Fruit fly (Drosophila melanogaster) whole organism, embryonic: ENCODE data around the gene CG34135.

Experiments used
- Abd-B ChIP-seq: fragments of 200-800 bp; sonication (Bioruptor generic); optimal IDR thresholded peaks from 2 replicates; lab custom pipeline; 2018; ENCODE audit warnings: missing biosample characterization, mild to moderate bottlenecking, missing genetic modification characterization, moderate library complexity
- Atf3 ChIP-seq: fragments of 200-800 bp; sonication (Bioruptor generic); optimal IDR thresholded peaks from 3 replicates; lab custom pipeline; 2016; ENCODE audit warnings: missing biosample characterization, missing genetic modification characterization
- Awh ChIP-seq: fragments of 200-800 bp; sonication (Bioruptor generic); IDR thresholded peaks from 2 replicates; pipeline ENCODE4, ENCODE4 v1.3.6; 2022; ENCODE audit warnings: missing biosample characterization, missing genetic modification characterization
- Blimp-1 ChIP-seq: fragments of 200-800 bp; sonication (Bioruptor generic); optimal IDR thresholded peaks from 3 replicates; lab custom pipeline; 2018; ENCODE audit warnings: missing biosample characterization, missing genetic modification characterization, mild to moderate bottlenecking, moderate library complexity, missing genetic modification reagents
- CG10462 ChIP-seq: fragments of 200-800 bp; sonication (Bioruptor generic); optimal IDR thresholded peaks from 2 replicates; lab custom pipeline; 2016; ENCODE audit warnings: missing biosample characterization, missing genetic modification characterization
- CG11504 ChIP-seq: fragments of 200-800 bp; sonication (Bioruptor generic); optimal IDR thresholded peaks from 3 replicates; lab custom pipeline; 2019; ENCODE audit warnings: missing biosample characterization, mild to moderate bottlenecking, missing genetic modification characterization, moderate library complexity
- CG12104 ChIP-seq: fragments of 200-800 bp; sonication (Bioruptor generic); optimal IDR thresholded peaks from 3 replicates; lab custom pipeline; 2016; ENCODE audit warnings: missing biosample characterization, missing genetic modification characterization
- CG12744 ChIP-seq: fragments of 200-800 bp; sonication (Bioruptor generic); optimal IDR thresholded peaks from 2 replicates; lab custom pipeline; 2016; ENCODE audit warnings: missing biosample characterization, missing genetic modification characterization
- CG12769 ChIP-seq: fragments of 200-800 bp; sonication (Bioruptor generic); optimal IDR thresholded peaks from 2 replicates; lab custom pipeline; 2019; ENCODE audit warnings: missing biosample characterization, mild to moderate bottlenecking, missing genetic modification characterization, moderate library complexity
- CG15011 ChIP-seq: fragments of 200-800 bp; sonication (Bioruptor generic); optimal IDR thresholded peaks from 3 replicates; lab custom pipeline; 2018; ENCODE audit warnings: missing biosample characterization, mild to moderate bottlenecking, missing genetic modification characterization
- CG1529 ChIP-seq: fragments of 200-800 bp; sonication (Bioruptor generic); optimal IDR thresholded peaks from 3 replicates; lab custom pipeline; 2018; ENCODE audit warnings: missing biosample characterization, missing genetic modification characterization
- CG17186 ChIP-seq: fragments of 200-800 bp; sonication (Bioruptor generic); optimal IDR thresholded peaks from 3 replicates; lab custom pipeline; 2017; ENCODE audit warnings: missing biosample characterization, missing genetic modification reagents, missing genetic modification characterization
- CG1792 ChIP-seq: fragments of 200-800 bp; sonication (Bioruptor generic); optimal IDR thresholded peaks from 2 replicates; lab custom pipeline; 2016; ENCODE audit warnings: missing biosample characterization, missing genetic modification characterization
- CG32767 ChIP-seq: fragments of 200-800 bp; sonication (Bioruptor generic); IDR thresholded peaks from 2 replicates; pipeline ENCODE4 v1.3.6; 2022; ENCODE audit warnings: missing biosample characterization, missing genetic modification characterization
- CG4360 ChIP-seq: fragments of 200-800 bp; sonication (Bioruptor generic); IDR thresholded peaks from 2 replicates; pipeline ENCODE4 v1.3.6; 2022; ENCODE audit warnings: missing biosample characterization, missing genetic modification characterization
- CG6654 ChIP-seq: fragments of 200-800 bp; sonication (Bioruptor generic); optimal IDR thresholded peaks from 2 replicates; lab custom pipeline; 2017; ENCODE audit warnings: missing biosample characterization, mild to moderate bottlenecking, missing genetic modification characterization
- CG7786 ChIP-seq: fragments of 200-800 bp; sonication (Bioruptor generic); optimal IDR thresholded peaks from 2 replicates; lab custom pipeline; 2016; ENCODE audit warnings: missing biosample characterization, missing genetic modification characterization
- CG8924 ChIP-seq: fragments of 200-800 bp; optimal IDR thresholded peaks from 3 replicates; lab custom pipeline; 2019; ENCODE audit warnings: missing biosample characterization, mild to moderate bottlenecking, missing genetic modification characterization, moderate library complexity
- CG8944 ChIP-seq: fragments of 200-800 bp; sonication (Bioruptor generic); optimal IDR thresholded peaks from 3 replicates; lab custom pipeline; 2016; ENCODE audit warnings: missing biosample characterization, missing genetic modification characterization
- CG9609 ChIP-seq: fragments of 200-800 bp; sonication (Bioruptor generic); optimal IDR thresholded peaks from 3 replicates; lab custom pipeline; 2016; ENCODE audit warnings: missing biosample characterization, missing genetic modification characterization
- CG9727 ChIP-seq: fragments of 200-800 bp; sonication (Bioruptor generic); optimal IDR thresholded peaks from 3 replicates; lab custom pipeline; 2017; ENCODE audit warnings: missing biosample characterization, mild to moderate bottlenecking, missing genetic modification characterization
- CG9876 ChIP-seq: fragments of 200-800 bp; sonication (Bioruptor generic); optimal IDR thresholded peaks from 2 replicates; lab custom pipeline; 2016; ENCODE audit warnings: missing biosample characterization, missing genetic modification characterization
- CHES-1-like ChIP-seq: fragments of 200-800 bp; sonication (Bioruptor generic); optimal IDR thresholded peaks from 2 replicates; lab custom pipeline; 2016; ENCODE audit warnings: missing biosample characterization, missing genetic modification characterization
- CTCF ChIP-seq: fragments of 200-800 bp; sonication (Bioruptor generic); optimal IDR thresholded peaks from 2 replicates; lab custom pipeline; 2017; ENCODE audit warnings: missing biosample characterization, mild to moderate bottlenecking, missing genetic modification characterization, moderate library complexity
- Dp ChIP-seq: fragments of 200-800 bp; sonication (Bioruptor generic); optimal IDR thresholded peaks from 2 replicates; lab custom pipeline; 2018; ENCODE audit warnings: missing biosample characterization, mild to moderate bottlenecking, missing genetic modification characterization, moderate library complexity
- Fer1 ChIP-seq: fragments of 200-800 bp; sonication (Bioruptor generic); optimal IDR thresholded peaks from 2 replicates; lab custom pipeline; 2017; ENCODE audit warnings: missing biosample characterization, mild to moderate bottlenecking, missing genetic modification characterization
- GATAe ChIP-seq: fragments of 200-800 bp; sonication (Bioruptor generic); conservative IDR thresholded peaks from 2 replicates; pipeline ENCODE4 v1.3.6; 2022; ENCODE audit warnings: missing biosample characterization, missing genetic modification characterization
- Hr78 ChIP-seq, 2 experiments: fragments of 200-800 bp in 1 of 2; fragments of >200 bp in 1 of 2; sonication (Bioruptor generic) in 1 of 2; optimal IDR thresholded peaks; 2 replicates each; lab custom pipeline; 2017 to 2019; ENCODE audit warnings: missing biosample characterization in 2 of 2, missing genetic modification characterization in 2 of 2, mild to moderate bottlenecking in 1 of 2, moderate library complexity in 1 of 2
- Lhr ChIP-seq: fragments of 200-800 bp; sonication (Bioruptor generic); optimal IDR thresholded peaks from 3 replicates; lab custom pipeline; 2017; ENCODE audit warnings: mild to moderate bottlenecking, missing biosample characterization, missing genetic modification reagents, missing genetic modification characterization
- Nf-YA ChIP-seq: fragments of 200-800 bp; sonication (Bioruptor generic); IDR thresholded peaks from 2 replicates; pipeline ENCODE4 v1.3.6; 2022; ENCODE audit warnings: missing biosample characterization, missing genetic modification characterization
- Poxn ChIP-seq: fragments of 200-800 bp; sonication (Bioruptor generic); IDR thresholded peaks from 2 replicates; pipeline ENCODE4 v1.3.6; 2022; ENCODE audit warnings: missing biosample characterization, missing genetic modification characterization
- Side ChIP-seq: fragments of 200-800 bp; sonication (Bioruptor generic); optimal IDR thresholded peaks from 2 replicates; lab custom pipeline; 2016; ENCODE audit warnings: missing biosample characterization, missing genetic modification characterization
- YL-1 ChIP-seq: fragments of 200-800 bp; sonication (Bioruptor generic); optimal IDR thresholded peaks from 3 replicates; lab custom pipeline; 2017; ENCODE audit warnings: missing biosample characterization, mild to moderate bottlenecking, missing genetic modification characterization
- amos ChIP-seq: fragments of 200-800 bp; sonication (Bioruptor generic); IDR thresholded peaks from 2 replicates; pipeline ENCODE4 v1.3.6; 2022; ENCODE audit warnings: missing biosample characterization, missing genetic modification characterization; ENCODE audit not compliant: partially characterized antibody
- ara ChIP-seq: fragments of 200-800 bp; sonication (Bioruptor generic); IDR thresholded peaks from 2 replicates; pipeline ENCODE4 v1.3.6; 2022; ENCODE audit warnings: missing biosample characterization, missing genetic modification characterization
- caup ChIP-seq: fragments of 200-800 bp; sonication (Bioruptor generic); optimal IDR thresholded peaks from 3 replicates; lab custom pipeline; 2017; ENCODE audit warnings: missing biosample characterization, mild to moderate bottlenecking, missing genetic modification characterization, moderate library complexity; ENCODE audit not compliant: severe bottlenecking
- chinmo ChIP-seq: fragments of 200-800 bp; sonication (Bioruptor generic); IDR thresholded peaks from 4 replicates; pipeline ENCODE4 v1.3.6; 2022; ENCODE audit warnings: missing biosample characterization, missing genetic modification characterization; ENCODE audit not compliant: partially characterized antibody
- dimm ChIP-seq: fragments of 200-800 bp; sonication (Bioruptor generic); IDR thresholded peaks from 2 replicates; pipeline ENCODE4 v1.3.6; 2022; ENCODE audit warnings: missing biosample characterization, missing genetic modification characterization
- dysf ChIP-seq: fragments of 200-800 bp; sonication (Bioruptor generic); IDR thresholded peaks from 3 replicates; pipeline ENCODE4 v1.3.6; 2022; ENCODE audit warnings: missing biosample characterization, missing genetic modification characterization
- fd3F ChIP-seq: fragments of 200-800 bp; sonication (Bioruptor generic); optimal IDR thresholded peaks from 2 replicates; lab custom pipeline; 2018; ENCODE audit warnings: missing biosample characterization, mild to moderate bottlenecking, missing genetic modification characterization, moderate library complexity
- fd96Cb ChIP-seq: fragments of 200-800 bp; sonication (Bioruptor generic); optimal IDR thresholded peaks from 2 replicates; lab custom pipeline; 2018; ENCODE audit warnings: missing biosample characterization, mild to moderate bottlenecking, missing genetic modification characterization, moderate library complexity
- ftz-f1 ChIP-seq: fragments of 200-800 bp; sonication (Bioruptor generic); optimal IDR thresholded peaks from 2 replicates; lab custom pipeline; 2016; ENCODE audit warnings: missing biosample characterization, missing genetic modification characterization
- ind ChIP-seq: fragments of 200-800 bp; sonication (Bioruptor generic); optimal IDR thresholded peaks from 3 replicates; lab custom pipeline; 2016; ENCODE audit warnings: missing biosample characterization, missing genetic modification characterization
- sd ChIP-seq: fragments of 200-800 bp; sonication (Bioruptor generic); optimal IDR thresholded peaks from 3 replicates; lab custom pipeline; 2018; ENCODE audit warnings: missing biosample characterization, mild to moderate bottlenecking, missing genetic modification characterization, moderate library complexity
- sim ChIP-seq: fragments of 200-800 bp; sonication (Bioruptor generic); IDR thresholded peaks from 2 replicates; pipeline ENCODE4 v1.3.6; 2022; ENCODE audit warnings: missing biosample characterization, missing genetic modification characterization
- sima ChIP-seq: fragments of 200-800 bp; sonication (Bioruptor generic); optimal IDR thresholded peaks from 2 replicates; lab custom pipeline; 2016; ENCODE audit warnings: missing biosample characterization, missing genetic modification characterization
- sug ChIP-seq: fragments of 200-800 bp; optimal IDR thresholded peaks from 2 replicates; lab custom pipeline; 2019; ENCODE audit warnings: missing biosample characterization, mild to moderate bottlenecking, missing genetic modification characterization, moderate library complexity
- tgo ChIP-seq: fragments of 200-800 bp; sonication (Bioruptor generic); IDR thresholded peaks from 3 replicates; pipeline ENCODE4 v1.3.6; 2022; ENCODE audit warnings: missing biosample characterization, missing genetic modification characterization
- unc-4 ChIP-seq: fragments of 200-800 bp; sonication (Bioruptor generic); IDR thresholded peaks from 2 replicates; pipeline ENCODE4 v1.3.6; 2022; ENCODE audit warnings: missing biosample characterization, missing genetic modification characterization; ENCODE audit not compliant: partially characterized antibody
- usp ChIP-seq: fragments of >200 bp; optimal IDR thresholded peaks from 2 replicates; lab custom pipeline; 2017; ENCODE audit warnings: missing biosample characterization, missing genetic modification characterization

Gene CG34135

DNA sequence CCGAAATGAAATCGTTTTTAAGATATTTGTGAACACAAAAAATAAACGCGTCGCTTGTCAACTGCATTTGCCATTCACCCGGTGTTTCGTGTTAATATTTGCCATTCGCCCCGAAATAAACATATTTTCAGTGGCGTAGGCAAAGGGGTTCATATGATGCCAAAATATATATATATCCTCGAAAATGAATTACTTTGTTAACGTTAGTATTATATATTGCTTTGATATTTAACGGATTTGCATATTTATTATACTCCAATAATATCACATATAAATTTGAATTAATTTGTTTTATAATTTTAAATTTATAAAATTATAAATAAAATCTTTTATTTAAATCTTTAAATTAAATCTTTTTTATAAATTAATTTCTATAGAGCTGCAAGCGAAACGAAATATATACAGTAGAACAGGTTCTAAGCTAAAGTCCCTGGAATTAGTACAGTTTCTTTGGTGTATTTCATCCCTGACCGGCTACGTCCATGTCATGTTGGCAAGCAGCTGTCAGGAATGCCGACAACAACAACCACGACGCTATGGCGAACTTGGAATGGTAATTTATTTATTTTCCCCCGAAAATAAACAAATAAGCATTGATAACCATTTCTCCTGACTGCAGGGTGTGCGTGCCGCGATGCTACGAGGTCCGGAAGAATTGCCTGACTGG lies 36.3 kb downstream of the CG34135 start, which contains the start of the genes M1BP and CG8202 (continued):
- TF ChIP-seq GATAe (no peak), ara (GFP tag; lab: Robert Waterston, UW) (peak; percentile 78), usp (GFP tag; lab: Kevin White, UChicago) (no peak), Side (GFP tag; lab: Kevin White, UChicago) (peak; percentile 32), CG15011 (no peak), CG9876 (GFP tag; lab: Kevin White, UChicago) (peak; percentile 44), CG12769 (tag; lab: Kevin White, UChicago) (no peak), CG12744 (peak; percentile 31), Dp (peak; percentile 2), CG32767 (peak; percentile 64; the same call in 1 of the 2 replicates), Blimp-1 (GFP tag; lab: Kevin White, UChicago) (peak; percentile 84), ftz-f1 (GFP tag; lab: Kevin White, UChicago) (no peak), dysf (GFP tag; lab: Robert Waterston, UW) (peak; percentile 88), chinmo (GFP tag; lab: Robert Waterston, UW) (no peak), CTCF (GFP tag; lab: Kevin White, UChicago) (peak; percentile 39), CG1792 (GFP tag; lab: Kevin White, UChicago) (peak; percentile 31), sd (tag; lab: Kevin White, UChicago) (peak; percentile 93), Nf-YA (peak; percentile 59; the same call in 1 of the 2 replicates), sima (GFP tag; lab: Kevin White, UChicago) (no peak), unc-4 (GFP tag; lab: Robert Waterston, UW) (no peak), sim (GFP tag; lab: Robert Waterston, UW) (0 out of 2 replicates have a peak, but pooled peaks have one; percentile 30), tgo (GFP tag; lab: Robert Waterston, UW) (peak; percentile 83), CG10462 (GFP tag; lab: Kevin White, UChicago) (peak; percentile 78), amos (no peak), CG9609 (GFP tag; lab: Kevin White, UChicago) (peak; percentile 38), CG8944 (GFP tag; lab: Kevin White, UChicago) (peak; percentile 39), CG8924 (peak; percentile 96), CG1529 (peak; percentile 64), YL-1 (GFP tag; lab: Kevin White, UChicago) (peak; percentile 85), Abd-B (GFP tag; lab: Kevin White, UChicago) (peak; percentile 87), Poxn (no peak), ind (GFP tag; lab: Kevin White, UChicago) (peak; percentile 94), dimm (GFP tag; lab: Robert Waterston, UW) (0 out of 2 replicates have a peak, but pooled peaks have one; percentile 37), CHES-1-like (GFP tag; lab: Kevin White, UChicago) (peak; percentile 27), sug (tag; lab: Kevin White, UChicago) (peak; percentile 92), CG9727 (GFP tag; lab: Kevin White, UChicago) (peak; percentile 96), CG6654 (GFP tag; lab: Kevin White, UChicago) (peak; percentile 79), Lhr (GFP tag; lab: Kevin White, UChicago) (peak; percentile 18), CG4360 (peak; percentile 95), Atf3 (GFP tag; lab: Kevin White, UChicago) (no peak), caup (peak; percentile 88), CG11504 (tag; lab: Kevin White, UChicago) (peak; percentile 93), CG17186 (no peak), Awh (GFP tag; lab: Robert Waterston, UW) (peak; percentile 43; the same call in 1 of the 2 replicates), CG12104 (peak; percentile 87), CG7786 (GFP tag; lab: Kevin White, UChicago) (peak; percentile 36), Fer1 (GFP tag; lab: Kevin White, UChicago) (peak; percentile 91), fd96Cb (peak; percentile 90), Hr78 (GFP tag; optimal IDR thresholded peaks at IDR 0.05; lab: Kevin White, UChicago) (no peak), fd3F (GFP tag; lab: Kevin White, UChicago) (peak; percentile 83)
